Worm (Caenorhabditis elegans) whole organism, L2 larva: Measurements from ENCODE around the gene let-756.

Experiments
- F13H6.1 ChIP-seq: sonication (generic microtip); optimal IDR thresholded peaks from 2 replicates; lab custom pipeline; 2016; ENCODE audit warnings: missing genetic modification characterization, missing compliant biosample characterization
- alr-1 ChIP-seq: fragments of 150-350 bp; optimal IDR thresholded peaks from 2 replicates; lab custom pipeline; 2014; ENCODE audit warnings: missing biosample characterization, missing genetic modification characterization
- dmd-4 ChIP-seq: sonication (generic microtip); optimal IDR thresholded peaks from 2 replicates; lab custom pipeline; 2017; ENCODE audit warnings: missing biosample characterization, missing genetic modification characterization
- nhr-11 ChIP-seq: fragments of 150-350 bp; optimal IDR thresholded peaks from 2 replicates; lab custom pipeline; 2014; ENCODE audit warnings: missing biosample characterization, missing genetic modification characterization
- nhr-6 ChIP-seq: fragments of 150-350 bp; optimal IDR thresholded peaks from 2 replicates; lab custom pipeline; 2014; ENCODE audit warnings: missing biosample characterization, missing genetic modification characterization

ce11 chrIII:6454183-6454582, 47.3 kb downstream of the let-756 start, which contains the start of gene jhdm-1:
- TF ChIP-seq alr-1 (tag; lab: Kevin White, UChicago) (no peak), dmd-4 (no peak), nhr-11 (tag; lab: Kevin White, UChicago) (no peak), F13H6.1 (tag; lab: Kevin White, UChicago) (no peak), nhr-6 (tag; lab: Kevin White, UChicago) (no peak)
